Worm (Caenorhabditis elegans) whole organism, L2 larva: ENCODE results near the gene Y116A8C.23.

Experiments used
- ceh-82 ChIP-seq: fragments of 150-350 bp; optimal IDR thresholded peaks from 2 replicates; lab custom pipeline; 2014; ENCODE audit warnings: missing biosample characterization, missing genetic modification characterization
- zag-1 ChIP-seq: fragments of 150-350 bp; optimal IDR thresholded peaks from 2 replicates; lab custom pipeline; 2014; ENCODE audit warnings: missing biosample characterization, missing genetic modification characterization

ce11 chrIV:17021042-17021441 is 32.3 kb upstream of the Y116A8C.23 start:
- no peak for TF ChIP-seq ceh-82 (tag; lab: Kevin White, UChicago)
- TF ChIP-seq zag-1 = no peak
